Worm (Caenorhabditis elegans): ENCODE measurements around the gene F14F9.3.

DNA sequence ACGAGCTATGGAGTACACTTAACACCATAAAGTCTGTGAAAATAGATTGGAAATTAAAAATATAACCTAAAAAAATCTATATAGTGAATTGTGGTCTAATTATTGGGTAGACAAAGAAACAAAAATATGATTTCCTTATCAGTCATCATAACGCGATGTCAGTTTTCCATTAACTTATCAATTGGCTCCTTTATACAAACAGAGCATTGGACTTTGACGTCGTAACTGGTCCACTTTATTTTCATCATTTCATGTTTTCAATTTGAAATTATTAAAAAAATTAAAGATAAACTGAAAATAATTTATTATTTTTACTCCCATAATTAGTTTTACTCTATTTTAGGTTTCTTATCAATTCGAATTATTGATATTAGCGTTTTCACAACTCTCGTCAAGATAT is 40.0 kb downstream of the F14F9.3 start:
- no peak for TF ChIP-seq hmg-4 (GFP tag; optimal IDR thresholded peaks at IDR 0.05)
- TF ChIP-seq F13C5.2 (tag; optimal IDR thresholded peaks at IDR 0.05), result no peak
- no peak for TF ChIP-seq hnd-1 (tag; optimal IDR thresholded peaks at IDR 0.05)
- no peak for TF ChIP-seq B0310.2 (tag; optimal IDR thresholded peaks at IDR 0.05)
- TF ChIP-seq ama-1 (optimal IDR thresholded peaks at IDR 0.05), result no peak
- TF ChIP-seq sea-1 (GFP tag; conservative IDR thresholded peaks at IDR 0.05), result no peak
- no peak for TF ChIP-seq ceh-13 (GFP tag; optimal IDR thresholded peaks at IDR 0.05)
- no peak for TF ChIP-seq ets-7 (tag; optimal IDR thresholded peaks at IDR 0.05)
- no peak for TF ChIP-seq scrt-1 (GFP tag; IDR thresholded peaks at IDR 0.05)

Measured in whole organism, early embryonic.